Fruit fly (Drosophila melanogaster) whole organism, embryonic: ENCODE data around the gene sima.

Experiments
- Atf6 ChIP-seq: fragments of 200-800 bp; sonication (Bioruptor generic); IDR thresholded peaks from 2 replicates; pipeline ENCODE4 v1.3.6; 2022; ENCODE audit warnings: missing biosample characterization, missing genetic modification characterization
- Bdp1 ChIP-seq: fragments of 200-800 bp; sonication (Bioruptor generic); optimal IDR thresholded peaks from 3 replicates; lab custom pipeline; 2016; ENCODE audit warnings: missing biosample characterization, missing genetic modification characterization
- BtbVII ChIP-seq: fragments of 200-800 bp; sonication (Bioruptor generic); optimal IDR thresholded peaks from 3 replicates; lab custom pipeline; 2017; ENCODE audit warnings: missing biosample characterization, mild to moderate bottlenecking, missing genetic modification characterization
- CG10209 ChIP-seq: fragments of 200-800 bp; sonication (Bioruptor generic); optimal IDR thresholded peaks from 3 replicates; lab custom pipeline; 2017; ENCODE audit warnings: missing biosample characterization, mild to moderate bottlenecking, missing genetic modification characterization, missing genetic modification reagents
- CG10654 ChIP-seq: fragments of 200-800 bp; sonication (Bioruptor generic); optimal IDR thresholded peaks from 2 replicates; lab custom pipeline; 2016; ENCODE audit warnings: missing biosample characterization, missing genetic modification characterization
- CG11093 ChIP-seq: fragments of 200-800 bp; sonication (Bioruptor generic); IDR thresholded peaks from 3 replicates; pipeline ENCODE4 v1.3.6; 2022; ENCODE audit warnings: missing biosample characterization, missing genetic modification characterization
- CG11398 ChIP-seq: fragments of 200-800 bp; sonication (Bioruptor generic); optimal IDR thresholded peaks from 2 replicates; lab custom pipeline; 2016; ENCODE audit warnings: missing biosample characterization, missing genetic modification characterization
- CG15073 ChIP-seq: fragments of 200-800 bp; sonication (Bioruptor generic); optimal IDR thresholded peaks from 2 replicates; lab custom pipeline; 2016; ENCODE audit warnings: missing biosample characterization, missing genetic modification characterization
- CG15514 ChIP-seq: fragments of 200-800 bp; sonication (Bioruptor generic); optimal IDR thresholded peaks from 3 replicates; lab custom pipeline; 2017; ENCODE audit warnings: missing biosample characterization, missing genetic modification characterization, mild to moderate bottlenecking, moderate library complexity, missing genetic modification reagents
- CG16779 ChIP-seq: fragments of 200-800 bp; sonication (Bioruptor generic); IDR thresholded peaks from 2 replicates; pipeline ENCODE4 v1.3.6; 2022; ENCODE audit warnings: missing biosample characterization, missing genetic modification characterization
- CG16815 ChIP-seq: fragments of 200-800 bp; sonication (Bioruptor generic); optimal IDR thresholded peaks from 3 replicates; lab custom pipeline; 2017; ENCODE audit warnings: missing biosample characterization, mild to moderate bottlenecking, missing genetic modification characterization
- CG16863 ChIP-seq: fragments of 200-800 bp; sonication (Bioruptor generic); optimal IDR thresholded peaks from 3 replicates; lab custom pipeline; 2016; ENCODE audit warnings: missing biosample characterization, missing genetic modification characterization
- CG17568 ChIP-seq: fragments of 200-800 bp; sonication (Bioruptor generic); optimal IDR thresholded peaks from 2 replicates; lab custom pipeline; 2018; ENCODE audit warnings: missing biosample characterization, mild to moderate bottlenecking, missing genetic modification characterization, moderate library complexity
- CG17612 ChIP-seq: fragments of 200-800 bp; sonication (Bioruptor generic); IDR thresholded peaks from 2 replicates; pipeline ENCODE4 v1.3.6; 2022; ENCODE audit warnings: missing biosample characterization, missing genetic modification characterization
- CG18262 ChIP-seq: fragments of 200-800 bp; optimal IDR thresholded peaks from 3 replicates; lab custom pipeline; 2019; ENCODE audit warnings: missing biosample characterization, mild to moderate bottlenecking, missing genetic modification characterization, moderate library complexity
- CG31388 ChIP-seq: fragments of 200-800 bp; sonication (Bioruptor generic); optimal IDR thresholded peaks from 2 replicates; lab custom pipeline; 2016; ENCODE audit warnings: missing biosample characterization, missing genetic modification characterization
- CG3163 ChIP-seq: fragments of 200-800 bp; sonication (Bioruptor generic); optimal IDR thresholded peaks from 3 replicates; lab custom pipeline; 2016; ENCODE audit warnings: missing biosample characterization, missing genetic modification characterization
- CG3726 ChIP-seq: fragments of 200-800 bp; sonication (Bioruptor generic); IDR thresholded peaks from 3 replicates; pipeline ENCODE4, ENCODE4 v1.3.6; 2022; ENCODE audit warnings: missing biosample characterization, missing genetic modification characterization
- CG3838 ChIP-seq: fragments of 200-800 bp; sonication (Bioruptor generic); optimal IDR thresholded peaks from 3 replicates; lab custom pipeline; 2016; ENCODE audit warnings: missing biosample characterization, missing genetic modification characterization
- CG5245 ChIP-seq: fragments of 200-800 bp; sonication (Bioruptor generic); optimal IDR thresholded peaks from 3 replicates; lab custom pipeline; 2016; ENCODE audit warnings: missing biosample characterization, missing genetic modification characterization
- CG6765 ChIP-seq: fragments of 200-800 bp; sonication (Bioruptor generic); optimal IDR thresholded peaks from 3 replicates; lab custom pipeline; 2017; ENCODE audit warnings: missing biosample characterization, mild to moderate bottlenecking, missing genetic modification characterization
- CG6854 ChIP-seq: fragments of 200-800 bp; sonication (Bioruptor generic); optimal IDR thresholded peaks from 3 replicates; lab custom pipeline; 2017; ENCODE audit warnings: missing biosample characterization, mild to moderate bottlenecking, missing genetic modification characterization
- Chrac-16 ChIP-seq: fragments of 200-800 bp; sonication (Bioruptor generic); optimal IDR thresholded peaks from 3 replicates; lab custom pipeline; 2016; ENCODE audit warnings: missing biosample characterization, missing genetic modification characterization
- CrebB ChIP-seq: fragments of 200-800 bp; sonication (Bioruptor generic); optimal IDR thresholded peaks from 3 replicates; lab custom pipeline; 2018; ENCODE audit warnings: missing biosample characterization, mild to moderate bottlenecking, missing genetic modification characterization
- HLH54F ChIP-seq: fragments of 200-800 bp; sonication (Bioruptor generic); optimal IDR thresholded peaks from 3 replicates; lab custom pipeline; 2016; ENCODE audit warnings: missing biosample characterization, missing genetic modification characterization
- Hr51 ChIP-seq, 2 experiments: fragments of 200-800 bp; sonication (Bioruptor generic); optimal IDR thresholded peaks; 2 replicates in 1 of 2; 3 replicates in 1 of 2; lab custom pipeline; 2016 to 2018; ENCODE audit warnings: missing biosample characterization in 2 of 2, missing genetic modification characterization in 2 of 2, mild to moderate bottlenecking in 1 of 2, moderate library complexity in 1 of 2
- MESR4 ChIP-seq: fragments of 200-800 bp; sonication (Bioruptor generic); optimal IDR thresholded peaks from 2 replicates; lab custom pipeline; 2018; ENCODE audit warnings: missing biosample characterization, mild to moderate bottlenecking, missing genetic modification characterization, moderate library complexity
- NFAT ChIP-seq: fragments of 200-800 bp; sonication (Bioruptor generic); IDR thresholded peaks from 2 replicates; pipeline ENCODE4 v1.3.6; 2022; ENCODE audit warnings: missing biosample characterization, missing genetic modification characterization
- Neu2 ChIP-seq: fragments of 200-800 bp; sonication (Bioruptor generic); optimal IDR thresholded peaks from 3 replicates; lab custom pipeline; 2016; ENCODE audit warnings: missing biosample characterization, missing genetic modification characterization, borderline replicate concordance
- Side ChIP-seq: fragments of 200-800 bp; sonication (Bioruptor generic); optimal IDR thresholded peaks from 2 replicates; lab custom pipeline; 2016; ENCODE audit warnings: missing biosample characterization, missing genetic modification characterization
- Tbp ChIP-seq: fragments of >200 bp; optimal IDR thresholded peaks from 2 replicates; lab custom pipeline; 2018; ENCODE audit warnings: missing biosample characterization, missing genetic modification characterization
- Usf ChIP-seq: fragments of 200-800 bp; sonication (Bioruptor generic); optimal IDR thresholded peaks from 2 replicates; lab custom pipeline; 2017; ENCODE audit warnings: missing genotype, missing biosample characterization, missing genetic modification characterization
- ara ChIP-seq: fragments of 200-800 bp; sonication (Bioruptor generic); IDR thresholded peaks from 2 replicates; pipeline ENCODE4 v1.3.6; 2022; ENCODE audit warnings: missing biosample characterization, missing genetic modification characterization
- ase ChIP-seq: fragments of 200-800 bp; sonication (Bioruptor generic); IDR thresholded peaks from 3 replicates; pipeline ENCODE4 v1.3.6; 2022; ENCODE audit warnings: missing biosample characterization, missing genetic modification characterization
- bcd ChIP-seq: fragments of 200-800 bp; sonication (Bioruptor generic); optimal IDR thresholded peaks from 2 replicates; lab custom pipeline; 2017; ENCODE audit warnings: missing biosample characterization, mild to moderate bottlenecking, missing genetic modification characterization
- cg ChIP-seq: fragments of 200-800 bp; sonication (Bioruptor generic); optimal IDR thresholded peaks from 3 replicates; lab custom pipeline; 2019; ENCODE audit warnings: missing biosample characterization, mild to moderate bottlenecking, missing genetic modification characterization, moderate library complexity
- chinmo ChIP-seq: fragments of 200-800 bp; sonication (Bioruptor generic); IDR thresholded peaks from 4 replicates; pipeline ENCODE4 v1.3.6; 2022; ENCODE audit warnings: missing biosample characterization, missing genetic modification characterization; ENCODE audit not compliant: partially characterized antibody
- chm ChIP-seq: fragments of 200-800 bp; sonication (Bioruptor generic); IDR thresholded peaks from 2 replicates; pipeline ENCODE4 v1.3.6; 2022; ENCODE audit warnings: missing biosample characterization, missing genetic modification characterization
- ci ChIP-seq: fragments of 200-800 bp; sonication (Bioruptor generic); IDR thresholded peaks from 3 replicates; pipeline ENCODE4 v1.3.6; 2022; ENCODE audit warnings: missing biosample characterization, missing genetic modification characterization
- ftz-f1 ChIP-seq: fragments of 200-800 bp; sonication (Bioruptor generic); optimal IDR thresholded peaks from 2 replicates; lab custom pipeline; 2016; ENCODE audit warnings: missing biosample characterization, missing genetic modification characterization
- gcm ChIP-seq: fragments of 200-800 bp; sonication (Bioruptor generic); optimal IDR thresholded peaks from 2 replicates; lab custom pipeline; 2019; ENCODE audit warnings: missing biosample characterization, mild to moderate bottlenecking, missing genetic modification characterization, moderate library complexity
- h ChIP-seq: fragments of >200 bp; optimal IDR thresholded peaks from 2 replicates; lab custom pipeline; 2017
- hbn ChIP-seq: fragments of 200-800 bp; sonication (Bioruptor generic); IDR thresholded peaks from 2 replicates; pipeline ENCODE4 v1.3.6; 2022; ENCODE audit warnings: missing biosample characterization, missing genetic modification characterization; ENCODE audit not compliant: partially characterized antibody
- hkb ChIP-seq, 2 experiments: fragments of 200-800 bp in 1 of 2; fragments of >200 bp in 1 of 2; sonication (Bioruptor generic) in 1 of 2; IDR thresholded peaks in 1 of 2; optimal IDR thresholded peaks in 1 of 2; 2 replicates each; pipeline versions ENCODE4 v1.3.6 to Lab custom; 2017 to 2022; ENCODE audit warnings: missing biosample characterization in 1 of 2, missing genetic modification characterization in 1 of 2
- inv ChIP-seq: fragments of 200-800 bp; sonication (Bioruptor generic); IDR thresholded peaks from 2 replicates; pipeline ENCODE4 v1.3.6; 2022; ENCODE audit warnings: missing biosample characterization, missing genetic modification characterization; ENCODE audit not compliant: partially characterized antibody
- lola ChIP-seq, 3 experiments: fragments of >200 bp in 2 of 3; fragments of 200-800 bp in 1 of 3; sonication (Bioruptor generic) in 1 of 3; optimal IDR thresholded peaks; 2 replicates each; lab custom pipeline; 2017 to 2019; ENCODE audit warnings: missing biosample characterization in 3 of 3, missing genetic modification characterization in 3 of 3, mild to moderate bottlenecking in 1 of 3, moderate library complexity in 1 of 3
- maf-S ChIP-seq: fragments of 200-800 bp; sonication (Bioruptor generic); optimal IDR thresholded peaks from 2 replicates; lab custom pipeline; 2016; ENCODE audit warnings: missing biosample characterization, missing genetic modification characterization
- row ChIP-seq: fragments of 200-800 bp; sonication (Bioruptor generic); IDR thresholded peaks from 3 replicates; pipeline ENCODE4 v1.3.6; 2022; ENCODE audit warnings: missing biosample characterization, missing genetic modification characterization
- scrt ChIP-seq: fragments of 200-800 bp; sonication (Bioruptor generic); optimal IDR thresholded peaks from 2 replicates; lab custom pipeline; 2018; ENCODE audit warnings: missing biosample characterization, mild to moderate bottlenecking, missing genetic modification characterization, moderate library complexity
- sd ChIP-seq: fragments of 200-800 bp; sonication (Bioruptor generic); optimal IDR thresholded peaks from 3 replicates; lab custom pipeline; 2018; ENCODE audit warnings: missing biosample characterization, mild to moderate bottlenecking, missing genetic modification characterization, moderate library complexity
- zfh2 ChIP-seq: fragments of 200-800 bp; sonication (Bioruptor generic); optimal IDR thresholded peaks from 2 replicates; lab custom pipeline; 2016; ENCODE audit warnings: missing biosample characterization, missing genetic modification characterization

Gene sima

DNA sequence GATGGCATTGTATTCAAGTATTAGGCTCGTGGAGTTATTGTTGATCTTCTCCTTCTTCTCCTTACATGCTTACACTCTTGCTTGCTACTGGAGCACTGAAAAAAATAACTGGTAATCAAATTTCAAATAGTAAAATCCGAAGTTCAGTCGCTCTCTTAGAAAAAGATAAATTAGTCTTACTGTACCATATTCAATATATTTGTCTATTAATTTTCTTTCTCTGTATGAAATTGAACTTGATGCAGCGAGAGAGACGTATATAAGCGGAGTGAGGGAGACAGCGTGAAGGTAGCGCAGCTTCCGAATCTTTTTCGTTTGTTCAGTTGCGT is 3.0 kb downstream of the sima start (continued):
- no peak for TF ChIP-seq MESR4 (GFP tag; lab: Kevin White, UChicago)
- TF ChIP-seq CG10209, result peak; percentile 67
- TF ChIP-seq gcm, result peak; percentile 88
- no peak for TF ChIP-seq Tbp (GFP tag; lab: Kevin White, UChicago)
- TF ChIP-seq chm (GFP tag; lab: Robert Waterston, UW), result peak; percentile 94
- TF ChIP-seq CG16815 (GFP tag; lab: Kevin White, UChicago), result peak; percentile 27
- TF ChIP-seq maf-S (GFP tag; lab: Kevin White, UChicago), result peak; percentile 68
- TF ChIP-seq CG3163, result peak; percentile 49
- TF ChIP-seq inv (GFP tag; lab: Robert Waterston, UW), result no peak
- TF ChIP-seq ci (GFP tag; lab: Robert Waterston, UW), result peak; percentile 97
- peak; percentile 64 for TF ChIP-seq Chrac-16 (GFP tag; lab: Kevin White, UChicago)
- TF ChIP-seq CG16863 (GFP tag; lab: Kevin White, UChicago), result peak; percentile 73
- TF ChIP-seq NFAT (GFP tag; lab: Robert Waterston, UW), result peak; percentile 74
- TF ChIP-seq ase, result peak; percentile 91
- TF ChIP-seq CG11398 (GFP tag; lab: Kevin White, UChicago), result peak; percentile 74
- peak; percentile 85 for TF ChIP-seq CG18262 (tag; lab: Kevin White, UChicago)
- TF ChIP-seq CG6765 (GFP tag; lab: Kevin White, UChicago), result peak; percentile 68
- TF ChIP-seq CG16779, result 0 out of 2 replicates have a peak, but pooled peaks have one; percentile 59
- TF ChIP-seq ara (GFP tag; lab: Robert Waterston, UW), result peak; percentile 90
- peak; percentile 91 for TF ChIP-seq row (GFP tag; lab: Robert Waterston, UW)
- TF ChIP-seq CrebB (tag; lab: Kevin White, UChicago), result no peak
- TF ChIP-seq CG31388, result peak; percentile 59
- TF ChIP-seq h (lab: Kevin White, UChicago), result no peak
- peak; percentile 93 for TF ChIP-seq CG5245
- no peak for TF ChIP-seq hkb (optimal IDR thresholded peaks at IDR 0.05; lab: Kevin White, UChicago)
- TF ChIP-seq hkb (GFP tag; IDR thresholded peaks at IDR 0.05; lab: Robert Waterston, UW), result peak; percentile 96
- peak; percentile 75 for TF ChIP-seq CG17612 (GFP tag; lab: Robert Waterston, UW)
- TF ChIP-seq sd, result no peak
- peak; percentile 89 for TF ChIP-seq Side (GFP tag; lab: Kevin White, UChicago)
- peak; percentile 76 for TF ChIP-seq BtbVII (GFP tag; lab: Kevin White, UChicago)
- TF ChIP-seq zfh2 (GFP tag; lab: Kevin White, UChicago), result peak; percentile 38
- TF ChIP-seq ftz-f1 (GFP tag; lab: Kevin White, UChicago), result no peak
- peak; percentile 37 for TF ChIP-seq CG17568
- TF ChIP-seq bcd (GFP tag; lab: Kevin White, UChicago), result peak; percentile 86
- no peak for TF ChIP-seq CG15073 (GFP tag; lab: Kevin White, UChicago)
- peak; percentile 86 for TF ChIP-seq CG6854 (GFP tag; lab: Kevin White, UChicago)
- TF ChIP-seq CG3726 (GFP tag; lab: Robert Waterston, UW), result peak; percentile 85; the same call in 1 of the 3 replicates
- peak in 1 of 3 experiments; percentile 38 for TF ChIP-seq lola (GFP tag; optimal IDR thresholded peaks at IDR 0.05; lab: Kevin White, UChicago)
- peak; percentile 75 for TF ChIP-seq CG15514 (GFP tag; lab: Kevin White, UChicago)
- TF ChIP-seq Hr51 (GFP tag; optimal IDR thresholded peaks at IDR 0.05; lab: Kevin White, UChicago), result peak; percentile 26 to 83
- peak; percentile 82 for TF ChIP-seq CG11093 (GFP tag; lab: Robert Waterston, UW)
- TF ChIP-seq Neu2 (GFP tag; lab: Kevin White, UChicago), result no peak
- peak; percentile 35 for TF ChIP-seq Bdp1
- no peak for TF ChIP-seq cg (GFP tag; lab: Kevin White, UChicago)
- peak; percentile 90 for TF ChIP-seq Atf6 (GFP tag; lab: Robert Waterston, UW)
- no peak for TF ChIP-seq hbn
- no peak for TF ChIP-seq CG3838 (GFP tag; lab: Kevin White, UChicago)
- peak; percentile 30 for TF ChIP-seq HLH54F
- TF ChIP-seq chinmo (GFP tag; lab: Robert Waterston, UW), result no peak
- TF ChIP-seq CG10654 (GFP tag; lab: Kevin White, UChicago), result peak; percentile 90
- peak; percentile 82 for TF ChIP-seq scrt (GFP tag; lab: Kevin White, UChicago)
- TF ChIP-seq Usf (GFP tag; lab: Kevin White, UChicago), result no peak
